Worm (Caenorhabditis elegans): ENCODE results near the gene C25E10.10.

The C25E10.10 gene

DNA sequence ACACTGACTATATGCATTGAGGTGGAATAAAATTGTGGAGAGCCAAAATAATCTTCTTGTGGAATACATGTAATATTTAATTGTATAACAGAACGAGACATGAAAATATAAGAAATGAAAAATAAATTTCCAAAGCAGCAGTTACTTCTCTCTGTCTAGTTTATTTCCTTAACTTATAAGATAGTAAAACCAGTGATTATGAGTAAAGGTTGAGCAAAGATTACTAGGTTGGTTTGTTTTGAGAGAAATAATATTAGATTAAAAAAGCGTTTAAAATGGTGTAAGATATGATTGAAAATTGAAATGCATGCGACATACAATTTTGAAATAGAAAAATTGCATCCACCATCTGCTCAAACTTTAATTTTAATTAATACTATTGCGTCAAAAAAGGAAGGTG, 42.4 kb downstream of the C25E10.10 start, which contains the start of gene srh-201:
TSS of gene srh-201 (minus strand) at position 101 of the 400 bp plus-strand sequence.
- TF ChIP-seq ceh-36 (tag; optimal IDR thresholded peaks at IDR 0.05): no peak
- TF ChIP-seq ceh-13 (GFP tag; optimal IDR thresholded peaks at IDR 0.05): no peak
- no peak for TF ChIP-seq flt-1 (GFP tag; IDR thresholded peaks at IDR 0.05)
- no peak for TF ChIP-seq ama-1 (optimal IDR thresholded peaks at IDR 0.05)
- no peak for TF ChIP-seq hmbx-1 (tag; optimal IDR thresholded peaks at IDR 0.05)
- TF ChIP-seq pes-1 (GFP tag; IDR thresholded peaks at IDR 0.05): no peak
- TF ChIP-seq aly-1 (tag; optimal IDR thresholded peaks at IDR 0.05): no peak
- no peak for TF ChIP-seq tbx-37 (GFP tag; conservative IDR thresholded peaks at IDR 0.05)
- no peak for TF ChIP-seq tra-4 (tag; optimal IDR thresholded peaks at IDR 0.05)
- no peak for TF ChIP-seq B0310.2 (tag; optimal IDR thresholded peaks at IDR 0.05)
- no peak for TF ChIP-seq tbx-11 (GFP tag; IDR thresholded peaks at IDR 0.05)
- TF ChIP-seq hnd-1 (tag; optimal IDR thresholded peaks at IDR 0.05): no peak
- TF ChIP-seq sea-1 (GFP tag; conservative IDR thresholded peaks at IDR 0.05): no peak
- no peak for TF ChIP-seq scrt-1 (GFP tag; IDR thresholded peaks at IDR 0.05)
- TF ChIP-seq hmg-4 (GFP tag; optimal IDR thresholded peaks at IDR 0.05): no peak
- no peak for TF ChIP-seq F13C5.2 (tag; optimal IDR thresholded peaks at IDR 0.05)
- TF ChIP-seq ets-7 (tag; optimal IDR thresholded peaks at IDR 0.05): no peak

- TF ChIP-seq scrt-1 (GFP tag; IDR thresholded peaks at IDR 0.05): no peak
- no peak for TF ChIP-seq sea-1 (GFP tag; conservative IDR thresholded peaks at IDR 0.05)
- TF ChIP-seq hnd-1 (tag; optimal IDR thresholded peaks at IDR 0.05): no peak
- no peak for TF ChIP-seq hmbx-1 (tag; optimal IDR thresholded peaks at IDR 0.05)
- TF ChIP-seq F13C5.2 (tag; optimal IDR thresholded peaks at IDR 0.05): no peak
- no peak for TF ChIP-seq pes-1 (GFP tag; IDR thresholded peaks at IDR 0.05)
- no peak for TF ChIP-seq ceh-13 (GFP tag; optimal IDR thresholded peaks at IDR 0.05)
- TF ChIP-seq tra-4 (tag; optimal IDR thresholded peaks at IDR 0.05): no peak
- no peak for TF ChIP-seq ets-7 (tag; optimal IDR thresholded peaks at IDR 0.05)
- no peak for TF ChIP-seq tbx-11 (GFP tag; IDR thresholded peaks at IDR 0.05)
- no peak for TF ChIP-seq ceh-36 (tag; optimal IDR thresholded peaks at IDR 0.05)
- TF ChIP-seq B0310.2 (tag; optimal IDR thresholded peaks at IDR 0.05): no peak
- no peak for TF ChIP-seq aly-1 (tag; optimal IDR thresholded peaks at IDR 0.05)
- TF ChIP-seq hmg-4 (GFP tag; optimal IDR thresholded peaks at IDR 0.05): no peak
- no peak for TF ChIP-seq ama-1 (optimal IDR thresholded peaks at IDR 0.05)
- no peak for TF ChIP-seq tbx-37 (GFP tag; conservative IDR thresholded peaks at IDR 0.05)
Observed at ce11 chrV:9009175-9009574, 47.0 kb downstream of the C25E10.10 start, which contains the start of gene srx-2. srx-2 (plus strand) TSS chrV:9009475.
